Fruit fly (Drosophila melanogaster) whole organism, embryonic: ENCODE measurements around the gene Pp1-87B.

Source experiments
- Ada2b ChIP-seq: fragments of 200-800 bp; sonication (Bioruptor generic); IDR thresholded peaks from 2 replicates; pipeline ENCODE4 v1.3.6; 2022; ENCODE audit warnings: missing biosample characterization, missing genetic modification characterization
- Asciz ChIP-seq: fragments of 200-800 bp; sonication (Bioruptor generic); optimal IDR thresholded peaks from 2 replicates; lab custom pipeline; 2017; ENCODE audit warnings: missing biosample characterization, mild to moderate bottlenecking, missing genetic modification characterization, missing genetic modification reagents
- BEAF-32 ChIP-seq: fragments of 200-800 bp; sonication (Bioruptor generic); optimal IDR thresholded peaks from 3 replicates; lab custom pipeline; 2017; ENCODE audit warnings: missing biosample characterization, missing genetic modification characterization, mild to moderate bottlenecking, moderate library complexity, missing genetic modification reagents
- CG10147 ChIP-seq: fragments of 200-800 bp; sonication (Bioruptor generic); optimal IDR thresholded peaks from 2 replicates; lab custom pipeline; 2019; ENCODE audit warnings: missing biosample characterization, mild to moderate bottlenecking, missing genetic modification characterization, moderate library complexity
- CG11560 ChIP-seq: fragments of 200-800 bp; sonication (Bioruptor generic); IDR thresholded peaks from 3 replicates; pipeline ENCODE4 v1.3.6; 2022; ENCODE audit warnings: missing biosample characterization, missing genetic modification characterization
- CG12236 ChIP-seq: fragments of 200-800 bp; sonication (Bioruptor generic); optimal IDR thresholded peaks from 2 replicates; lab custom pipeline; 2016; ENCODE audit warnings: missing biosample characterization, missing genetic modification characterization
- CG14014 ChIP-seq: fragments of 200-800 bp; sonication (Bioruptor generic); IDR thresholded peaks from 2 replicates; pipeline ENCODE4 v1.3.6; 2022; ENCODE audit warnings: missing biosample characterization, missing genetic modification characterization
- CG14965 ChIP-seq: fragments of 200-800 bp; sonication (Bioruptor generic); optimal IDR thresholded peaks from 2 replicates; lab custom pipeline; 2016; ENCODE audit warnings: missing biosample characterization, missing genetic modification characterization, borderline replicate concordance
- CG15479 ChIP-seq: fragments of 200-800 bp; sonication (Bioruptor generic); optimal IDR thresholded peaks from 3 replicates; lab custom pipeline; 2019; ENCODE audit warnings: missing biosample characterization, mild to moderate bottlenecking, missing genetic modification characterization, moderate library complexity
- CG16779 ChIP-seq: fragments of 200-800 bp; sonication (Bioruptor generic); IDR thresholded peaks from 2 replicates; pipeline ENCODE4 v1.3.6; 2022; ENCODE audit warnings: missing biosample characterization, missing genetic modification characterization
- CG32772 ChIP-seq: fragments of 200-800 bp; sonication (Bioruptor generic); IDR thresholded peaks from 2 replicates; pipeline ENCODE4 v1.3.6; 2022; ENCODE audit warnings: missing biosample characterization, missing genetic modification characterization
- CG6683 ChIP-seq: fragments of 200-800 bp; sonication (Bioruptor generic); optimal IDR thresholded peaks from 2 replicates; lab custom pipeline; 2017; ENCODE audit warnings: missing biosample characterization, mild to moderate bottlenecking, missing genetic modification characterization, missing genetic modification reagents
- CG7372 ChIP-seq: fragments of 200-800 bp; sonication (Bioruptor generic); IDR thresholded peaks from 2 replicates; pipeline ENCODE4 v1.3.6; 2022; ENCODE audit warnings: missing biosample characterization, missing genetic modification characterization
- CG8359 ChIP-seq: fragments of 200-800 bp; sonication (Bioruptor generic); optimal IDR thresholded peaks from 2 replicates; lab custom pipeline; 2017; ENCODE audit warnings: missing biosample characterization, mild to moderate bottlenecking, missing genetic modification characterization, borderline replicate concordance
- CG9727 ChIP-seq: fragments of 200-800 bp; sonication (Bioruptor generic); optimal IDR thresholded peaks from 3 replicates; lab custom pipeline; 2017; ENCODE audit warnings: missing biosample characterization, mild to moderate bottlenecking, missing genetic modification characterization
- CG9817 ChIP-seq: fragments of 200-800 bp; sonication (Bioruptor generic); optimal IDR thresholded peaks from 2 replicates; lab custom pipeline; 2018; ENCODE audit warnings: missing biosample characterization, mild to moderate bottlenecking, missing genetic modification characterization, moderate library complexity
- CHES-1-like ChIP-seq: fragments of 200-800 bp; sonication (Bioruptor generic); optimal IDR thresholded peaks from 2 replicates; lab custom pipeline; 2016; ENCODE audit warnings: missing biosample characterization, missing genetic modification characterization
- D19A ChIP-seq: fragments of 200-800 bp; optimal IDR thresholded peaks from 3 replicates; lab custom pipeline; 2019; ENCODE audit warnings: missing biosample characterization, mild to moderate bottlenecking, missing genetic modification characterization, moderate library complexity
- Dp ChIP-seq: fragments of 200-800 bp; sonication (Bioruptor generic); optimal IDR thresholded peaks from 2 replicates; lab custom pipeline; 2018; ENCODE audit warnings: missing biosample characterization, mild to moderate bottlenecking, missing genetic modification characterization, moderate library complexity
- Drgx ChIP-seq: fragments of 200-800 bp; sonication (Bioruptor generic); IDR thresholded peaks from 2 replicates; pipeline ENCODE4 v1.3.6; 2022; ENCODE audit warnings: missing biosample characterization, missing genetic modification characterization
- E2f1 ChIP-seq: fragments of 200-800 bp; sonication (Bioruptor generic); IDR thresholded peaks from 2 replicates; pipeline ENCODE4 v1.3.6; 2022; ENCODE audit warnings: missing biosample characterization, missing genetic modification characterization
- GATAe ChIP-seq: fragments of 200-800 bp; sonication (Bioruptor generic); conservative IDR thresholded peaks from 2 replicates; pipeline ENCODE4 v1.3.6; 2022; ENCODE audit warnings: missing biosample characterization, missing genetic modification characterization
- Gug ChIP-seq: fragments of 200-800 bp; sonication (Bioruptor generic); IDR thresholded peaks from 4 replicates; pipeline ENCODE4 v1.3.6; 2022; ENCODE audit warnings: missing biosample characterization, missing genetic modification characterization
- Hsf ChIP-seq: fragments of 200-800 bp; sonication (Bioruptor generic); optimal IDR thresholded peaks from 3 replicates; lab custom pipeline; 2016; ENCODE audit warnings: missing biosample characterization, missing genetic modification characterization
- Med ChIP-seq: fragments of 200-800 bp; sonication (Bioruptor generic); peaks from one replicate; lab custom pipeline; 2016; ENCODE audit warnings: missing biosample characterization, missing genetic modification characterization, mild to moderate bottlenecking, inconsistent platforms, moderate library complexity
- Oaz ChIP-seq: fragments of 200-800 bp; sonication (Bioruptor generic); IDR thresholded peaks from 2 replicates; pipeline ENCODE4 v1.3.6; 2022; ENCODE audit warnings: missing biosample characterization, missing genetic modification characterization
- Scr ChIP-seq: fragments of 200-800 bp; sonication (Bioruptor generic); IDR thresholded peaks from 2 replicates; pipeline ENCODE4 v1.3.6; 2022; ENCODE audit warnings: missing biosample characterization, missing genetic modification characterization; ENCODE audit not compliant: partially characterized antibody
- Sox100B ChIP-seq: fragments of 200-800 bp; sonication (Bioruptor generic); optimal IDR thresholded peaks from 3 replicates; lab custom pipeline; 2018; ENCODE audit warnings: missing biosample characterization, mild to moderate bottlenecking, missing genetic modification characterization
- Sox102F ChIP-seq: fragments of 200-800 bp; sonication (Bioruptor generic); optimal IDR thresholded peaks from 2 replicates; lab custom pipeline; 2018; ENCODE audit warnings: missing biosample characterization, mild to moderate bottlenecking, missing genetic modification characterization, moderate library complexity
- Xbp1 ChIP-seq: fragments of 200-800 bp; sonication (Bioruptor generic); optimal IDR thresholded peaks from 3 replicates; lab custom pipeline; 2016; ENCODE audit warnings: missing biosample characterization, mild to moderate bottlenecking, missing genetic modification characterization
- Xrp1 ChIP-seq: fragments of 200-800 bp; sonication (Bioruptor generic); IDR thresholded peaks from 2 replicates; pipeline ENCODE4 v1.3.6; 2022; ENCODE audit warnings: missing biosample characterization, missing genetic modification characterization
- ab ChIP-seq: fragments of 200-800 bp; sonication (Bioruptor generic); optimal IDR thresholded peaks from 2 replicates; lab custom pipeline; 2016; ENCODE audit warnings: missing biosample characterization, missing genetic modification characterization
- aop ChIP-seq: fragments of 200-800 bp; sonication (Bioruptor generic); IDR thresholded peaks from 2 replicates; pipeline ENCODE4 v1.3.6; 2022; ENCODE audit warnings: missing biosample characterization, missing genetic modification characterization
- ash1 ChIP-seq: fragments of 200-800 bp; sonication (Bioruptor generic); optimal IDR thresholded peaks from 2 replicates; lab custom pipeline; 2018; ENCODE audit warnings: missing biosample characterization, mild to moderate bottlenecking, missing genetic modification characterization
- bigmax ChIP-seq: fragments of 200-800 bp; sonication (Bioruptor generic); optimal IDR thresholded peaks from 2 replicates; lab custom pipeline; 2018; ENCODE audit warnings: missing biosample characterization, mild to moderate bottlenecking, missing genetic modification characterization
- dmrt99B ChIP-seq: fragments of 200-800 bp; sonication (Bioruptor generic); optimal IDR thresholded peaks from 2 replicates; lab custom pipeline; 2018; ENCODE audit warnings: missing biosample characterization, mild to moderate bottlenecking, missing genetic modification characterization, moderate library complexity
- esg ChIP-seq: fragments of 200-800 bp; sonication (Bioruptor generic); conservative IDR thresholded peaks from 2 replicates; pipeline ENCODE4 v1.3.6; 2022; ENCODE audit warnings: missing biosample characterization, missing genetic modification characterization
- ewg ChIP-seq: fragments of 200-800 bp; sonication (Bioruptor generic); optimal IDR thresholded peaks from 3 replicates; lab custom pipeline; 2017; ENCODE audit warnings: mild to moderate bottlenecking, missing biosample characterization, missing genetic modification reagents, missing genetic modification characterization
- ftz-f1 ChIP-seq: fragments of 200-800 bp; sonication (Bioruptor generic); optimal IDR thresholded peaks from 2 replicates; lab custom pipeline; 2016; ENCODE audit warnings: missing biosample characterization, missing genetic modification characterization
- gt ChIP-seq: fragments of 200-800 bp; sonication (Bioruptor generic); IDR thresholded peaks from 2 replicates; pipeline ENCODE4 v1.3.6; 2022; ENCODE audit warnings: missing biosample characterization, missing genetic modification characterization
- insv ChIP-seq, 2 experiments: fragments of 200-800 bp; sonication (Bioruptor generic); optimal IDR thresholded peaks; 3 replicates each; lab custom pipeline; 2016 to 2018; ENCODE audit warnings: missing biosample characterization in 2 of 2, missing genetic modification characterization in 2 of 2
- maf-S ChIP-seq: fragments of 200-800 bp; sonication (Bioruptor generic); optimal IDR thresholded peaks from 2 replicates; lab custom pipeline; 2016; ENCODE audit warnings: missing biosample characterization, missing genetic modification characterization
- oc ChIP-seq: fragments of 200-800 bp; sonication (Bioruptor generic); optimal IDR thresholded peaks from 2 replicates; lab custom pipeline; 2018; ENCODE audit warnings: missing biosample characterization, mild to moderate bottlenecking, missing genetic modification characterization, moderate library complexity
- pan ChIP-seq, 4 experiments: fragments of >200 bp in 3 of 4; fragments of 200-800 bp in 1 of 4; sonication (Bioruptor generic) in 1 of 4; optimal IDR thresholded peaks in 3 of 4; IDR thresholded peaks in 1 of 4; 2 replicates each; pipeline versions ENCODE4 v1.3.6 to Lab custom; 2017 to 2022; ENCODE audit warnings: missing biosample characterization in 2 of 4, missing genetic modification characterization in 2 of 4, mixed read lengths in 1 of 4
- rib ChIP-seq: fragments of 200-800 bp; sonication (Bioruptor generic); IDR thresholded peaks from 2 replicates; pipeline ENCODE4 v1.3.6; 2022; ENCODE audit warnings: missing biosample characterization, missing genetic modification characterization
- slou ChIP-seq: fragments of 200-800 bp; sonication (Bioruptor generic); optimal IDR thresholded peaks from 3 replicates; lab custom pipeline; 2016; ENCODE audit warnings: missing biosample characterization, missing genetic modification characterization
- so ChIP-seq: fragments of 200-800 bp; sonication (Bioruptor generic); IDR thresholded peaks from 3 replicates; pipeline ENCODE4 v1.3.6; 2022; ENCODE audit warnings: missing biosample characterization, missing genetic modification characterization
- sug ChIP-seq: fragments of 200-800 bp; optimal IDR thresholded peaks from 2 replicates; lab custom pipeline; 2019; ENCODE audit warnings: missing biosample characterization, mild to moderate bottlenecking, missing genetic modification characterization, moderate library complexity
- tgo ChIP-seq: fragments of 200-800 bp; sonication (Bioruptor generic); IDR thresholded peaks from 3 replicates; pipeline ENCODE4 v1.3.6; 2022; ENCODE audit warnings: missing biosample characterization, missing genetic modification characterization
- zen2 ChIP-seq: fragments of 200-800 bp; sonication (Bioruptor generic); IDR thresholded peaks from 3 replicates; pipeline ENCODE4 v1.3.6; 2022; ENCODE audit warnings: missing biosample characterization, missing genetic modification characterization; ENCODE audit not compliant: partially characterized antibody

Gene Pp1-87B

dm6 chr3R:12448889-12449314 lies 23.2 kb upstream of the Pp1-87B start, which contains the start of gene CG18549 (continued):
- TF ChIP-seq Xrp1, result peak; percentile 100
- TF ChIP-seq sug, result peak; percentile 99
- peak; percentile 99 for TF ChIP-seq maf-S (GFP tag; lab: Kevin White, UChicago)
- no peak for TF ChIP-seq pan (optimal IDR thresholded peaks at IDR 0.05; lab: Kevin White, UChicago)
- TF ChIP-seq pan (GFP tag; optimal IDR thresholded peaks at IDR 0.05 in 1 of 2, IDR thresholded peaks at IDR 0.05 in 1 of 2), result peak in 1 of 2 experiments; percentile 100
- TF ChIP-seq insv (GFP tag; optimal IDR thresholded peaks at IDR 0.05; lab: Kevin White, UChicago), result peak; percentile 74 to 86
- peak; percentile 99 for TF ChIP-seq ewg (GFP tag; lab: Kevin White, UChicago)
- TF ChIP-seq ftz-f1, result peak; percentile 94
- peak; percentile 100 for TF ChIP-seq Xbp1 (GFP tag; lab: Kevin White, UChicago)
- TF ChIP-seq CG9727 (GFP tag; lab: Kevin White, UChicago), result peak; percentile 100
- TF ChIP-seq CG16779 (GFP tag; lab: Robert Waterston, UW), result peak; percentile 99
- TF ChIP-seq CG10147 (GFP tag; lab: Kevin White, UChicago), result peak; percentile 100
- peak; percentile 100 for TF ChIP-seq CG9817
- peak; percentile 100 for TF ChIP-seq esg
- TF ChIP-seq ash1 (GFP tag; lab: Kevin White, UChicago), result peak; percentile 98
- peak; percentile 99 for TF ChIP-seq slou (GFP tag; lab: Kevin White, UChicago)
- peak; percentile 92 for TF ChIP-seq CG14965 (GFP tag; lab: Kevin White, UChicago)
- TF ChIP-seq Dp (GFP tag; lab: Kevin White, UChicago), result peak; percentile 96
- TF ChIP-seq dmrt99B, result peak; percentile 100
- peak; percentile 85 for TF ChIP-seq BEAF-32 (GFP tag; lab: Kevin White, UChicago)
- TF ChIP-seq tgo (GFP tag; lab: Robert Waterston, UW), result peak; percentile 100
- TF ChIP-seq E2f1 (GFP tag; lab: Robert Waterston, UW), result peak; percentile 100
- peak; percentile 71 for TF ChIP-seq CG15479 (GFP tag; lab: Kevin White, UChicago)
- TF ChIP-seq CG6683 (GFP tag; lab: Kevin White, UChicago), result peak; percentile 99
- peak; percentile 100 for TF ChIP-seq Oaz (GFP tag; lab: Robert Waterston, UW)
- TF ChIP-seq Scr (GFP tag; lab: Robert Waterston, UW), result peak; percentile 85
- TF ChIP-seq GATAe (GFP tag; lab: Robert Waterston, UW), result peak; percentile 99
- peak; percentile 99 for TF ChIP-seq CG12236
- TF ChIP-seq Sox102F (GFP tag; lab: Kevin White, UChicago), result peak; percentile 100
- TF ChIP-seq so (GFP tag; lab: Robert Waterston, UW), result peak; percentile 100
- peak; percentile 100 for TF ChIP-seq Asciz
- TF ChIP-seq CHES-1-like, result peak; percentile 99
- TF ChIP-seq aop (GFP tag; lab: Robert Waterston, UW), result peak; percentile 98
- TF ChIP-seq Sox100B (GFP tag; lab: Kevin White, UChicago), result peak; percentile 100
- peak; percentile 84 for TF ChIP-seq zen2
- peak; percentile 97 for TF ChIP-seq ab (GFP tag; lab: Kevin White, UChicago)
- peak; percentile 100 for TF ChIP-seq rib (GFP tag; lab: Robert Waterston, UW)
- TF ChIP-seq Hsf (GFP tag; lab: Kevin White, UChicago), result peak; percentile 100
- TF ChIP-seq gt (GFP tag; lab: Robert Waterston, UW), result peak; percentile 99
- TF ChIP-seq oc (tag; lab: Kevin White, UChicago), result peak; percentile 100
- TF ChIP-seq Med (GFP tag; lab: Kevin White, UChicago), result peak; percentile 100
- TF ChIP-seq CG32772 (GFP tag; lab: Robert Waterston, UW), result peak; percentile 100
- peak; percentile 100 for TF ChIP-seq CG14014 (GFP tag; lab: Robert Waterston, UW)
- peak; percentile 100 for TF ChIP-seq D19A (tag; lab: Kevin White, UChicago)
- TF ChIP-seq bigmax (GFP tag; lab: Kevin White, UChicago), result peak; percentile 88
- TF ChIP-seq Drgx (GFP tag; lab: Robert Waterston, UW), result peak; percentile 100
- peak; percentile 100 for TF ChIP-seq Ada2b (GFP tag; lab: Robert Waterston, UW)
- peak; percentile 97 for TF ChIP-seq CG8359 (GFP tag; lab: Kevin White, UChicago)
- peak; percentile 100 for TF ChIP-seq CG7372 (GFP tag; lab: Robert Waterston, UW)
- peak; percentile 97 for TF ChIP-seq CG11560 (tag; lab: Robert Waterston, UW)
- TF ChIP-seq Gug (GFP tag; lab: Robert Waterston, UW), result peak; percentile 99
